Fruit fly (Drosophila melanogaster): ENCODE results near the gene CG5131.
A peak's percentile ranks its signal among the peaks of the same experiment; 100 is the strongest.

The CG5131 gene

dm6 chr2L:17477710-17478109 is 6.6 kb upstream of the CG5131 start, which contains the start of gene cass (continued):
- peak; percentile 62 for TF ChIP-seq CG10267 (tag; optimal IDR thresholded peaks at IDR 0.05)
- peak; percentile 71 for TF ChIP-seq E2f2 (GFP tag; IDR thresholded peaks at IDR 0.05)
- no peak for TF ChIP-seq org-1 (GFP tag; optimal IDR thresholded peaks at IDR 0.05)
- TF ChIP-seq CG11398 (GFP tag; optimal IDR thresholded peaks at IDR 0.05), result no peak
- TF ChIP-seq Max (GFP tag; optimal IDR thresholded peaks at IDR 0.05), result peak; percentile 4
- TF ChIP-seq crc (GFP tag; optimal IDR thresholded peaks at IDR 0.05), result no peak
- no peak for TF ChIP-seq fd96Cb (tag; optimal IDR thresholded peaks at IDR 0.05)
- TF ChIP-seq Sin3A (optimal IDR thresholded peaks at IDR 0.05), result no peak
- TF ChIP-seq jumu (GFP tag; optimal IDR thresholded peaks at IDR 0.05), result no peak
- no peak for TF ChIP-seq CG2120 (GFP tag; optimal IDR thresholded peaks at IDR 0.05)
- peak; percentile 17 for TF ChIP-seq CG17186 (GFP tag; optimal IDR thresholded peaks at IDR 0.05)
- peak; percentile 85 for TF ChIP-seq inv (GFP tag; IDR thresholded peaks at IDR 0.05; ENCODE audit: partially characterized antibody)
- TF ChIP-seq CG42726 (GFP tag; IDR thresholded peaks at IDR 0.05; ENCODE audit: partially characterized antibody), result peak; percentile 94
- TF ChIP-seq CG3407 (GFP tag; optimal IDR thresholded peaks at IDR 0.05), result no peak
- TF ChIP-seq CG7745 (tag; optimal IDR thresholded peaks at IDR 0.05), result no peak
- TF ChIP-seq gfzf (GFP tag; optimal IDR thresholded peaks at IDR 0.05), result peak; percentile 88
- no peak for TF ChIP-seq Blimp-1 (GFP tag; optimal IDR thresholded peaks at IDR 0.05)
- TF ChIP-seq lilli (GFP tag; optimal IDR thresholded peaks at IDR 0.05), result no peak
- peak; percentile 62 for TF ChIP-seq HmgZ (tag; optimal IDR thresholded peaks at IDR 0.05)
- no peak for TF ChIP-seq Hr39 (optimal IDR thresholded peaks at IDR 0.05)
- no peak for TF ChIP-seq vvl (GFP tag; IDR thresholded peaks at IDR 0.05)
- TF ChIP-seq CG5953 (GFP tag; IDR thresholded peaks at IDR 0.05), result no peak
- no peak for TF ChIP-seq tx (GFP tag; optimal IDR thresholded peaks at IDR 0.05)
- peak; percentile 77 for TF ChIP-seq Med (GFP tag)
- TF ChIP-seq repo (GFP tag; optimal IDR thresholded peaks at IDR 0.05), result no peak
- no peak for TF ChIP-seq wdn (GFP tag; IDR thresholded peaks at IDR 0.05)
- TF ChIP-seq CG11723 (GFP tag; optimal IDR thresholded peaks at IDR 0.05), result no peak
- TF ChIP-seq CG9609 (GFP tag; optimal IDR thresholded peaks at IDR 0.05), result no peak
- TF ChIP-seq Eip74EF (GFP tag; optimal IDR thresholded peaks at IDR 0.05), result no peak
- no peak for TF ChIP-seq tio (GFP tag; optimal IDR thresholded peaks at IDR 0.05)
- TF ChIP-seq en (GFP tag; optimal IDR thresholded peaks at IDR 0.05), result no peak
- TF ChIP-seq Xrp1 (GFP tag; IDR thresholded peaks at IDR 0.05), result no peak
- TF ChIP-seq CG2875 (GFP tag; optimal IDR thresholded peaks at IDR 0.05), result no peak
- no peak for TF ChIP-seq CG13624 (GFP tag; optimal IDR thresholded peaks at IDR 0.05)
- no peak for TF ChIP-seq Oli (tag; optimal IDR thresholded peaks at IDR 0.05)
- TF ChIP-seq Bgb (GFP tag; IDR thresholded peaks at IDR 0.05; ENCODE audit: partially characterized antibody), result peak; percentile 94
- no peak for TF ChIP-seq CG12942 (GFP tag; optimal IDR thresholded peaks at IDR 0.05)
- TF ChIP-seq CG4282 (GFP tag; optimal IDR thresholded peaks at IDR 0.05), result no peak
- no peak for TF ChIP-seq CG18011 (GFP tag; optimal IDR thresholded peaks at IDR 0.05)
- TF ChIP-seq amos (GFP tag; IDR thresholded peaks at IDR 0.05; ENCODE audit: partially characterized antibody), result peak; percentile 95
- no peak for TF ChIP-seq Hr78 (GFP tag; optimal IDR thresholded peaks at IDR 0.05)
- no peak for TF ChIP-seq CG34376 (GFP tag; optimal IDR thresholded peaks at IDR 0.05)
- no peak for TF ChIP-seq CG10543 (GFP tag; optimal IDR thresholded peaks at IDR 0.05)
- TF ChIP-seq CG16863 (GFP tag; optimal IDR thresholded peaks at IDR 0.05), result no peak
- TF ChIP-seq insv (GFP tag; optimal IDR thresholded peaks at IDR 0.05), result peak in 1 of 2 experiments; percentile 25
- TF ChIP-seq kay (GFP tag; optimal IDR thresholded peaks at IDR 0.05), result no peak
- peak; percentile 18 for TF ChIP-seq HmgD (GFP tag; optimal IDR thresholded peaks at IDR 0.05)
- no peak for TF ChIP-seq CG17359 (tag; optimal IDR thresholded peaks at IDR 0.05)
- TF ChIP-seq dimm (GFP tag; IDR thresholded peaks at IDR 0.05), result no peak
- no peak for TF ChIP-seq Bdp1 (GFP tag; optimal IDR thresholded peaks at IDR 0.05)
- TF ChIP-seq CG30431 (GFP tag; optimal IDR thresholded peaks at IDR 0.05), result no peak
- no peak for TF ChIP-seq slp2 (GFP tag; optimal IDR thresholded peaks at IDR 0.05)
